Worm (Caenorhabditis elegans): ENCODE results near the gene C36E6.2.
A peak's percentile ranks its signal among the peaks of the same experiment; 100 is the strongest.

C36E6.2 gene

DNA sequence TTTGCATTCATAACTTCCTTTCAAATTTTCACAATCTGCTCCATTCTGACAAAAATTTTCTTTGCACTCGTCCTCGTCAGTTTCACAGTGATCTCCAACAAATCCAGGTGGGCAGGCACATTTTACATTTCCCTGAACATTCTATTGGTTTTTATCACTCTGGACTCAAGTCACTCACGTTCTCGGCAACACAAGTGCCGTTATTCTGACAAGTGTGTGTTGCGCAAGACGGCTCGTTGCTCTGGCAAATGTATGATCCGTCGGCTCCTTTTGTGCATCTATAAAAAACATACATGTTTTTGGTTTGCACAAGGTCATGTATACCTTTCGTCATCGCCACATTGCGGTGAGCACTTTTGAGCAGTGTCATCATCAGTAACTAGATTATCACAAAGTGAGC, 38.8 kb upstream of the C36E6.2 start:
- TF ChIP-seq efl-1 (optimal IDR thresholded peaks at IDR 0.05) (no peak), efl-1 (GFP tag; optimal IDR thresholded peaks at IDR 0.05 in 1 of 2) (peak in 1 of 2 experiments; percentile 91), sptf-1 (tag; optimal IDR thresholded peaks at IDR 0.05) (no peak), C34B4.2 (tag; optimal IDR thresholded peaks at IDR 0.05) (no peak), fos-1 (tag; optimal IDR thresholded peaks at IDR 0.05) (no peak), ceh-82 (tag; optimal IDR thresholded peaks at IDR 0.05) (no peak)

DNA sequence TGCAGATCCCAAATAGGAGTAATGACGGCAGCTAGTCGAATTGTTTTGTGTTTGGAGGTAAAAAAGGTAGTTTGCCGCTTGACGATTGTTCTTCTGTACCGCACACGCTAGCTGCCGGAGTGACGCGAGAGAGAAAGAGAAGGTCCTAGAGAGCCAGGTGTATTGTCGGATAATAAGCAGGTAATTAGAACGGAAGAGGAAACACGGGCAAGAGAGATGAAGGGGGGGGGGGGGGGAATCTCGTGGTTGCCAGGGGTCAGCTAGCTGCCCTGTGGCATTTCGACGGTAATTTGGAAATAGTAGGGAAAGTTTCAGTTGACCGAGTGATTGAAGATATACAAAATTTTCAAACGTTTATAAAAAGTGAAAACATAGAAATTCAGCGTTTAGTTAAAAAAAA, 37.6 kb upstream of the C36E6.2 start, which contains the start of gene crb-1:
Gene crb-1, minus strand, starts transcription at position 147 of the 400 bp plus-strand sequence.
- TF ChIP-seq unc-30 (tag; optimal IDR thresholded peaks at IDR 0.05): no peak
- no peak for TF ChIP-seq isw-1 (GFP tag; IDR thresholded peaks at IDR 0.05)
- no peak for TF ChIP-seq aha-1 (tag; optimal IDR thresholded peaks at IDR 0.05)
- no peak for TF ChIP-seq unc-62 (GFP tag; optimal IDR thresholded peaks at IDR 0.05)
- no peak for TF ChIP-seq nhr-85 (tag)
- no peak for TF ChIP-seq ztf-4 (tag; optimal IDR thresholded peaks at IDR 0.05)
- TF ChIP-seq hlh-17 (GFP tag; optimal IDR thresholded peaks at IDR 0.05; ENCODE audit: borderline replicate concordance): no peak

DNA sequence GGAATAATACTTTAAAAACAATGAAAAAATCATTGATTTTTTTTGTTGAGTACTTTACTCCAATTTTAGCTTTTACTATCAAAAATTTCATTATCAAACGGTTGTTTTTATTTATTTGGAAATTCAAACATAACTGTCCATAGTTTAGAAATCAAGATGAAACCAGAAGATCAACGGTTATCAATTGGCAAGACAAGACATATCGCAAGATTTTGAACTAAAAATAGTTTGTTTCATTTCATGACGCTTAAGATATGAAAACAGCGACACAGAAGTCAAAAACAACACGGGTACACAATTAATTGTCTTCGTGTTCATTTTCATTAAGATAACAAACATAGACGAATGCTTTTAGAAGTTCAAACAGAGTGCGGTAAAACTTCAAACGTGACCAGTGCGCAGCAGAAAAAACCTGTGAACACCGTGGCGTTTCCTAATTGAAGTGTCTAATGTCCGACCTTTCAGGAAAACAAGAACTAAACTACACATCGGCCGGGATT, 33.9 kb upstream of the C36E6.2 start:
- TF ChIP-seq ztf-4 (tag; optimal IDR thresholded peaks at IDR 0.05) (no peak), fkh-8 (tag; optimal IDR thresholded peaks at IDR 0.05) (no peak), F16B12.6 (tag; optimal IDR thresholded peaks at IDR 0.05) (no peak), dpl-1 (GFP tag; optimal IDR thresholded peaks at IDR 0.05) (no peak), lin-14 (GFP tag; optimal IDR thresholded peaks at IDR 0.05) (peak; percentile 8), fkh-10 (GFP tag; optimal IDR thresholded peaks at IDR 0.05) (no peak), aly-2 (tag; optimal IDR thresholded peaks at IDR 0.05) (no peak), nhr-20 (tag; optimal IDR thresholded peaks at IDR 0.05) (no peak), lin-13 (GFP tag; optimal IDR thresholded peaks at IDR 0.05) (no peak), nhr-237 (tag; optimal IDR thresholded peaks at IDR 0.05) (no peak), nhr-85 (tag) (peak; percentile 54), elt-3 (tag; optimal IDR thresholded peaks at IDR 0.05) (peak in 1 of 6 experiments; percentile 51), ztf-11 (tag; optimal IDR thresholded peaks at IDR 0.05) (no peak), nhr-71 (tag; optimal IDR thresholded peaks at IDR 0.05) (peak; percentile 14), efl-1 (optimal IDR thresholded peaks at IDR 0.05) (no peak), efl-1 (GFP tag; optimal IDR thresholded peaks at IDR 0.05 in 1 of 2) (peak in 1 of 2 experiments; percentile 68), ces-1 (GFP tag; optimal IDR thresholded peaks at IDR 0.05) (no peak), rnt-1 (tag; optimal IDR thresholded peaks at IDR 0.05) (no peak)

DNA sequence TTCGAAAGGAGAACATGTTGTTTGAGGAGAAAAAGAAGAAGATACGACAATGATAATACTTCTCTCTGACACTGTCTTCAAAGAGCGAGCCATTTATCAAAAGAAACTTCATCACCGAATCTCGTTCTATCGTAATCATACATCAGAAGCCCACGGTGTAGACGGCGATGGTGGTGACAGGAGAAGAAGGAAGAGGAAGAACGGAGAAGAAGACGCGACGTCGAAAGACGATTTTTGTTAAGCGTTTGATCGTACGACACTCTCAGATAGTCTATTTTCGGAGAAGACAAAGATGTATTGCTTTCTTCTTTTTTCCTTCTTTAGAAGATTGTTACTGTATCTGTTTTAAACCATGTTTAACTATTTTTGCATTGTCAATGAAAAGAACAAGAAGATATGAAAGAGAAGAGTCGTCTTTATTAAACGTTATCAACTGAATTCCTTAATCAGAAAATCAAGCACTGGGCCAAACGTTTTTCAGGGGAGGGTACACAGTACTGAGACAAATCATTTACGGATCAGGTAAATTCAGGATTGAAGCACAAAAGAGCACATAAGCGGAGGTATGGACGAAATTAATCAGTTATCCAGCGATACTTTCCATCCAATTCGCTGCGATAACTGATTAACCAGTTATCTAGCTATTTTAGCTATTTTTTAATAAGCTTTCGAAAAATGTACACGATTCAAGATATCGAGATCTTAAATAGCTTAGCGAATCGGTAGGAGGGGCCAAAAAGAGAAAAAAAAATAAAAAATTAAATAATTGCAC, 31.5 kb upstream of the C36E6.2 start:
- no peak for TF ChIP-seq vab-15 (tag; optimal IDR thresholded peaks at IDR 0.05)
- TF ChIP-seq pag-3 (tag; optimal IDR thresholded peaks at IDR 0.05; ENCODE audit: borderline replicate concordance, insufficient read depth): no peak
- TF ChIP-seq nhr-20 (tag; optimal IDR thresholded peaks at IDR 0.05): peak; percentile 36
- no peak for TF ChIP-seq unc-130 (tag; optimal IDR thresholded peaks at IDR 0.05)
- TF ChIP-seq nhr-11 (tag; optimal IDR thresholded peaks at IDR 0.05): no peak
- TF ChIP-seq lin-39 (tag; optimal IDR thresholded peaks at IDR 0.05): no peak
- TF ChIP-seq nhr-47 (tag; optimal IDR thresholded peaks at IDR 0.05): peak; percentile 28
- TF ChIP-seq lsy-2 (tag; optimal IDR thresholded peaks at IDR 0.05): peak in 1 of 2 experiments; percentile 71
- TF ChIP-seq grh-1 (GFP tag; IDR thresholded peaks at IDR 0.05): no peak
- no peak for TF ChIP-seq alr-1 (tag; optimal IDR thresholded peaks at IDR 0.05; ENCODE audit: borderline replicate concordance)
- TF ChIP-seq hpl-2 (GFP tag; optimal IDR thresholded peaks at IDR 0.05): peak; percentile 42
- no peak for TF ChIP-seq nhr-28 (tag; optimal IDR thresholded peaks at IDR 0.05)
- no peak for TF ChIP-seq mab-9 (GFP tag; IDR thresholded peaks at IDR 0.05)
- TF ChIP-seq hlh-4 (tag; optimal IDR thresholded peaks at IDR 0.05): no peak
- TF ChIP-seq lin-35 (GFP tag; optimal IDR thresholded peaks at IDR 0.05): peak in 1 of 2 experiments; percentile 47
- no peak for TF ChIP-seq elt-2 (tag; optimal IDR thresholded peaks at IDR 0.05)
- peak; percentile 73 for TF ChIP-seq ama-1 (optimal IDR thresholded peaks at IDR 0.05)
- no peak for TF ChIP-seq ceh-90 (tag; optimal IDR thresholded peaks at IDR 0.05)
- no peak for TF ChIP-seq efl-3 (GFP tag; optimal IDR thresholded peaks at IDR 0.05)
- no peak for TF ChIP-seq dsc-1 (tag; optimal IDR thresholded peaks at IDR 0.05)
- TF ChIP-seq zip-4 (GFP tag; optimal IDR thresholded peaks at IDR 0.05): no peak

Data from whole organism, L1 larva.